Fruit fly (Drosophila melanogaster): ENCODE data around the gene CG45049.

DNA sequence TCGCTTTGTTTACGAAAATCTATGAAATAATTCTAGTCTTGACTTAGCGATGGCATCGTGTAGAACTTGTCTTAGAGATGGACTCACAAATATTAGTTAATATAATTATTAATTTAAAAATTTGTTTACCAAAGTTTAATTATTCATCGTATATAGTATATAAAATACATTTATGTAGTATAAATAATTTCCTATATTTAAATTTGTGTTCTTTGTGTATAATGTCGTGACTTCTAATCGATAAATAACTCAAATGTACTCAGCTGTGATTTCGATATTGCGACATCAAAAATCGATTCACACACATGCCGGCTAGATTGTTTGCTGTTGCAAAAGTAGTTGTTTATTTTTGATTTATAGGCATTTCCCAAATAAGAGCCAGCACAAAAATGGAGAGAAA lies 36.5 kb upstream of the CG45049 start, which contains the start of the genes wfs1 and Nup133:
- TF ChIP-seq insv (optimal IDR thresholded peaks at IDR 0.05): no peak
- TF ChIP-seq ttk (optimal IDR thresholded peaks at IDR 0.05): no peak
- TF ChIP-seq h (optimal IDR thresholded peaks at IDR 0.05): no peak
- no peak for TF ChIP-seq psq (optimal IDR thresholded peaks at IDR 0.05)
- no peak for TF ChIP-seq Sin3A (optimal IDR thresholded peaks at IDR 0.05)
- no peak for TF ChIP-seq Myc (optimal IDR thresholded peaks at IDR 0.05)
